Worm (Caenorhabditis elegans) whole organism, L4 larva: ENCODE results near the gene C10A4.6.

Source experiments
- nhr-25 ChIP-seq: sonication (generic microtip); optimal IDR thresholded peaks from 2 replicates; lab custom pipeline; 2017; ENCODE audit warnings: missing genetic modification characterization, mild to moderate bottlenecking, missing compliant biosample characterization, antibody characterized with exemption, moderate library complexity, borderline replicate concordance; ENCODE audit not compliant: insufficient read depth
- set-16 ChIP-seq: fragments of 200-800 bp; sonication (Bioruptor generic); IDR thresholded peaks from 2 replicates; pipeline ENCODE4 v1.3.6; 2022; ENCODE audit warnings: missing genetic modification reagents, missing genetic modification characterization, missing compliant biosample characterization

DNA sequence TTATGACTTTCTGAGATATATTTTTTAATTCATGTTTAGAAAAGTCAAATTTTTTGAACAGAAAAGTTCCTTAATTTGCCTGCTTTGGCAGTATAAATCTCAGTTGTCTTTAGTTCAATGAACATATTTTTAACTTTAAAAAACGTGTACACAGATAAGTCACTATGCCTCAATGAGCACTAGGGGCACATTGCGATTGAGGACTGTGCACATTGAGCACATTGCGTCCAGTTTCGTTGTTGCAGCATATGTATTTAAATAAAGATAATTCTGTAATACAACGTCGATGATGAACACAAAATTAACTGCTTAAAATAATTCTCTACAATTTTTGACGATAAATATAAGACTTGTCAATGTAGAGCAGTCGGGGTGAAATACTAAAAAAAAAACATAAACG lies 17.4 kb downstream of the C10A4.6 start:
- TF ChIP-seq set-16 (no peak), nhr-25 (tag; lab: Kevin White, UChicago) (no peak)
